Worm (Caenorhabditis elegans) whole organism, L4 larva: ENCODE measurements around the gene srh-21.
"Not testable (repeated sequence)": the region's sequence is repeated elsewhere in the genome, so short reads cannot be mapped to it uniquely, and the experiment has no call there.

Experiments used
- F26F4.8 ChIP-seq: fragments of 200-800 bp; sonication (Bioruptor generic); conservative IDR thresholded peaks from 2 replicates; pipeline ENCODE4 v1.3.6; 2022; ENCODE audit warnings: missing genetic modification characterization, missing compliant biosample characterization
- F49E8.2 ChIP-seq: sonication (generic microtip); optimal IDR thresholded peaks from 2 replicates; lab custom pipeline; 2016; ENCODE audit warnings: missing compliant biosample characterization, mild to moderate bottlenecking, missing genetic modification characterization, borderline replicate concordance
- R02D3.7 ChIP-seq: fragments of 150-350 bp; sonication (generic microtip); optimal IDR thresholded peaks from 3 replicates; lab custom pipeline; 2014; ENCODE audit warnings: missing biosample characterization, missing genetic modification characterization
- ZK546.5 ChIP-seq, 2 experiments: sonication (generic microtip); optimal IDR thresholded peaks; 2 replicates each; lab custom pipeline; 2017; ENCODE audit warnings: missing biosample characterization in 2 of 2, missing genetic modification characterization in 2 of 2
- aha-1 ChIP-seq: fragments of 150-350 bp; peaks from one replicate; lab custom pipeline; 2014; ENCODE audit warnings: missing biosample characterization, missing genetic modification characterization
- ama-1 ChIP-seq: fragments of 150-350 bp; optimal IDR thresholded peaks from 2 replicates; lab custom pipeline; 2014; ENCODE audit warnings: inconsistent platforms, mixed read lengths
- arid-1 ChIP-seq: fragments of 200-800 bp; sonication (Bioruptor generic); conservative IDR thresholded peaks from 2 replicates; pipeline ENCODE4 v1.3.6; 2022; ENCODE audit warnings: missing genetic modification reagents, missing genetic modification characterization, missing compliant biosample characterization
- attf-4 ChIP-seq: sonication (generic microtip); optimal IDR thresholded peaks from 3 replicates; lab custom pipeline; 2017; ENCODE audit warnings: missing biosample characterization, missing genetic modification characterization
- ceh-28 ChIP-seq: fragments of 150-350 bp; optimal IDR thresholded peaks from 2 replicates; lab custom pipeline; 2014; ENCODE audit warnings: missing biosample characterization, missing genetic modification reagents, missing genetic modification characterization
- daf-16 ChIP-seq, 3 experiments: sonication (generic microtip); optimal IDR thresholded peaks; 2 replicates each; lab custom pipeline; 2016 to 2017; ENCODE audit warnings: missing genetic modification characterization in 3 of 3, missing genetic modification reagents in 3 of 3, mild to moderate bottlenecking in 2 of 3, missing compliant biosample characterization in 2 of 3, missing biosample characterization in 1 of 3, moderate library complexity in 1 of 3
- dmd-6 ChIP-seq: fragments of 200-800 bp; sonication (Bioruptor generic); IDR thresholded peaks from 2 replicates; pipeline ENCODE4 v1.3.6; 2022; ENCODE audit warnings: missing genetic modification reagents, missing genetic modification characterization, missing compliant biosample characterization
- dmd-8 ChIP-seq: fragments of 200-800 bp; sonication (Bioruptor generic); IDR thresholded peaks from 2 replicates; pipeline ENCODE4 v1.3.6; 2022; ENCODE audit warnings: missing genetic modification characterization, missing compliant biosample characterization
- duxl-1 ChIP-seq: sonication (generic microtip); optimal IDR thresholded peaks from 2 replicates; lab custom pipeline; 2016; ENCODE audit warnings: mild to moderate bottlenecking, missing genetic modification characterization, moderate library complexity, missing compliant biosample characterization; ENCODE audit not compliant: poor library complexity
- dve-1 ChIP-seq: sonication (generic microtip); optimal IDR thresholded peaks from 2 replicates; lab custom pipeline; 2017; ENCODE audit warnings: antibody characterized with exemption, mild to moderate bottlenecking, missing genetic modification characterization, missing compliant biosample characterization; ENCODE audit not compliant: insufficient read depth
- egl-27 ChIP-seq: sonication (generic microtip); optimal IDR thresholded peaks from 3 replicates; lab custom pipeline; 2017; ENCODE audit warnings: missing biosample characterization, missing genetic modification reagents, missing genetic modification characterization
- fos-1 ChIP-seq: fragments of 150-350 bp; optimal IDR thresholded peaks from 2 replicates; lab custom pipeline; 2014; ENCODE audit warnings: missing biosample characterization, missing genetic modification characterization
- gei-8 ChIP-seq: fragments of 200-800 bp; sonication (Bioruptor generic); optimal IDR thresholded peaks from 2 replicates; lab custom pipeline; 2018; ENCODE audit warnings: mild to moderate bottlenecking, missing genetic modification characterization, missing compliant biosample characterization
- hmg-1.1 ChIP-seq: fragments of 200-800 bp; sonication (Bioruptor generic); IDR thresholded peaks from 2 replicates; pipeline ENCODE4 v1.3.6; 2022; ENCODE audit warnings: missing genetic modification reagents, missing genetic modification characterization, missing compliant biosample characterization
- lin-15B ChIP-seq: fragments of 150-350 bp; sonication (generic microtip); optimal IDR thresholded peaks from 3 replicates; lab custom pipeline; 2014; ENCODE audit warnings: missing biosample characterization, missing genetic modification characterization
- lin-39 ChIP-seq: fragments of 150-350 bp; optimal IDR thresholded peaks from 2 replicates; lab custom pipeline; 2014; ENCODE audit warnings: missing biosample characterization, missing genetic modification reagents, missing genetic modification characterization
- madf-5 ChIP-seq, 2 experiments: fragments of 200-800 bp; sonication (Bioruptor generic); IDR thresholded peaks; 2 replicates each; pipeline ENCODE4 v1.3.6; 2022; ENCODE audit warnings: missing compliant biosample characterization in 2 of 2, missing genetic modification characterization in 2 of 2
- madf-9 ChIP-seq: fragments of 200-800 bp; sonication (Bioruptor generic); conservative IDR thresholded peaks from 2 replicates; pipeline ENCODE4 v1.3.6; 2022; ENCODE audit warnings: missing genetic modification reagents, missing genetic modification characterization, missing compliant biosample characterization
- mdl-1 ChIP-seq, 2 experiments: fragments of 150-350 bp in 1 of 2; sonication (generic microtip) in 1 of 2; optimal IDR thresholded peaks; 2 replicates each; lab custom pipeline; 2014 to 2017; ENCODE audit warnings: missing biosample characterization in 2 of 2, missing genetic modification characterization in 2 of 2
- mxl-2 ChIP-seq: fragments of 200-800 bp; sonication (Bioruptor generic); conservative IDR thresholded peaks from 2 replicates; pipeline ENCODE4 v1.3.6; 2022; ENCODE audit warnings: missing genetic modification reagents, missing genetic modification characterization, missing compliant biosample characterization
- mxl-3 ChIP-seq: fragments of 200-800 bp; sonication (Bioruptor generic); optimal IDR thresholded peaks from 2 replicates; lab custom pipeline; 2018; ENCODE audit warnings: mild to moderate bottlenecking, missing genetic modification characterization, missing compliant biosample characterization
- nhr-28 ChIP-seq: fragments of 150-350 bp; optimal IDR thresholded peaks from 2 replicates; lab custom pipeline; 2014; ENCODE audit warnings: missing biosample characterization, missing genetic modification characterization
- nhr-77 ChIP-seq: fragments of 150-350 bp; optimal IDR thresholded peaks from 2 replicates; lab custom pipeline; 2014; ENCODE audit warnings: missing biosample characterization, missing genetic modification characterization
- pha-4 ChIP-seq, 2 experiments: fragments of 150-350 bp in 1 of 2; fragments of 200-800 bp in 1 of 2; sonication (Bioruptor generic) in 1 of 2; IDR thresholded peaks in 1 of 2; optimal IDR thresholded peaks in 1 of 2; 2 replicates each; pipeline versions ENCODE4 v1.3.6 to Lab custom; 2014 to 2022; ENCODE audit warnings: missing genetic modification characterization in 2 of 2, missing genetic modification reagents in 2 of 2, missing biosample characterization in 1 of 2, missing compliant biosample characterization in 1 of 2
- pqm-1 ChIP-seq: sonication (generic microtip); optimal IDR thresholded peaks from 2 replicates; lab custom pipeline; 2017; ENCODE audit warnings: missing biosample characterization, missing genetic modification characterization
- set-16 ChIP-seq: fragments of 200-800 bp; sonication (Bioruptor generic); IDR thresholded peaks from 2 replicates; pipeline ENCODE4 v1.3.6; 2022; ENCODE audit warnings: missing genetic modification reagents, missing genetic modification characterization, missing compliant biosample characterization
- skn-1 ChIP-seq: fragments of 150-350 bp; optimal IDR thresholded peaks from 2 replicates; lab custom pipeline; 2014; ENCODE audit warnings: missing biosample characterization, missing genetic modification characterization
- unc-130 ChIP-seq: sonication (generic microtip); optimal IDR thresholded peaks from 2 replicates; lab custom pipeline; 2016; ENCODE audit warnings: missing genetic modification reagents, missing genetic modification characterization, missing compliant biosample characterization
- unc-62 ChIP-seq, 3 experiments: fragments of 150-350 bp in 1 of 3; sonication (generic microtip); optimal IDR thresholded peaks in 2 of 3; peaks in 1 of 3; 1 replicate in 1 of 3; 2 replicates in 2 of 3; lab custom pipeline; 2014 to 2017; ENCODE audit warnings: missing biosample characterization in 3 of 3, missing genetic modification characterization in 3 of 3, missing genetic modification reagents in 3 of 3, missing genotype in 1 of 3
- vab-7 ChIP-seq: fragments of 200-800 bp; sonication (Bioruptor generic); IDR thresholded peaks from 2 replicates; pipeline ENCODE4 v1.3.6; 2022; ENCODE audit warnings: missing genetic modification reagents, missing genetic modification characterization, missing compliant biosample characterization
- zfp-2 ChIP-seq: sonication (generic microtip); optimal IDR thresholded peaks from 2 replicates; lab custom pipeline; 2016; ENCODE audit warnings: mild to moderate bottlenecking, missing genetic modification characterization, missing compliant biosample characterization
- zip-2 ChIP-seq: fragments of 150-350 bp; optimal IDR thresholded peaks from 2 replicates; lab custom pipeline; 2014; ENCODE audit warnings: missing biosample characterization, missing genetic modification characterization
- ztf-11 ChIP-seq: fragments of 150-350 bp; optimal IDR thresholded peaks from 2 replicates; lab custom pipeline; 2014; ENCODE audit warnings: missing biosample characterization, missing genetic modification characterization

srh-21 gene

DNA sequence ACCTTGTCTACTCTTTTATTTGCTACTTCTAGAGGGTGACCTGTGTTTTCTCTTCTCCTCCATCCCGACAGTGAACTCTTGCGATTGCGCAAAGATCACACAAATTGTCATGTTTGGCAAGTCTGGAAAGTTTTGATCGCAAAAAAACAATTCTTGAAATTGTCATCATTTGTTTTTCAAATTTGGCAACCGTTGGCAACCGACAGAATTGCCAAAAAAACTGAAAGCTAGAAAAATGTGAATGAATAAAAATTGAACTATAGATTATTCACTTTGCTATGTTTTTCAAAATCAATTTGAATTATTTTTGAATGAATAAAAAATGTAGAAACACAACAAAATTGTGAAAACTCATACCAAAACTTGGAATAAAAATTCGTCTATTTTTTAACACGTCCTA is 31.5 kb upstream of the srh-21 start, which contains the start of gene ugt-11:
ugt-11 (minus strand) TSS at position 101 of the 400 bp plus-strand sequence.
- TF ChIP-seq skn-1 (tag; lab: Kevin White, UChicago) (no peak), ama-1 (lab: Kevin White, UChicago) (no peak), dmd-8 (GFP tag; lab: Robert Waterston, UW) (no peak), aha-1 (peak; percentile 21)

DNA sequence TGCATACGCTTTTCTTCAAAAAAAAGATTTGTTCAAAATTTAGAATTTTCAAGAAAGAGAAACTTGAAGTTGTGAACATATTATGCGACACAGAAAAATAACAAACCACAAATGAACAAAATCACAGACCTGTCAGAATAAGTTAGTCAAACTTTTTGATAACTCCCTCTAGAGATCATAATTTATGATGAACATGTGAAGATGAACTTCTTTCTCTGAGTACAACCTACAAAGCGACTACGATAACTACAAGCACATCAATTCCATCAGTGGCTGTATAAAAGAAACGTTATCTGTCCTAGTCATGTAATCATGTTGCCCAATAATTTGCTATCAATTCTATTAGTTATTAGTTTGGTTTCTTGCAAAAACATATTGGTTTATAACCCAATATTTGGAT is 30.7 kb upstream of the srh-21 start, which contains the start of gene ugt-9:
ugt-9 (plus strand) TSS at position 305 of the 400 bp plus-strand sequence.
- TF ChIP-seq daf-16 (GFP tag; optimal IDR thresholded peaks at IDR 0.05; lab: Kevin White, UChicago), result no peak
- peak; percentile 17 for TF ChIP-seq daf-16 (tag; optimal IDR thresholded peaks at IDR 0.05; lab: Kevin White, UChicago)
- TF ChIP-seq gei-8, result no peak
- peak in 1 of 2 experiments; percentile 84 for TF ChIP-seq unc-62 (GFP tag; optimal IDR thresholded peaks at IDR 0.05 in 1 of 2; lab: Kevin White, UChicago)
- no peak for TF ChIP-seq unc-62 (tag; optimal IDR thresholded peaks at IDR 0.05; lab: Kevin White, UChicago)
- no peak for TF ChIP-seq madf-9 (GFP tag; lab: Robert Waterston, UW)
- peak; percentile 53 for TF ChIP-seq nhr-77
- TF ChIP-seq fos-1 (tag; lab: Kevin White, UChicago), result no peak
- peak; percentile 99 for TF ChIP-seq nhr-28 (tag; lab: Kevin White, UChicago)
- TF ChIP-seq pha-4 (GFP tag; IDR thresholded peaks at IDR 0.05; lab: Robert Waterston, UW), result no peak
- TF ChIP-seq pha-4 (tag; optimal IDR thresholded peaks at IDR 0.05; lab: Kevin White, UChicago), result no peak
- no peak for TF ChIP-seq R02D3.7 (tag; lab: Kevin White, UChicago)
- TF ChIP-seq, all 104 proteins: peak for 4

DNA sequence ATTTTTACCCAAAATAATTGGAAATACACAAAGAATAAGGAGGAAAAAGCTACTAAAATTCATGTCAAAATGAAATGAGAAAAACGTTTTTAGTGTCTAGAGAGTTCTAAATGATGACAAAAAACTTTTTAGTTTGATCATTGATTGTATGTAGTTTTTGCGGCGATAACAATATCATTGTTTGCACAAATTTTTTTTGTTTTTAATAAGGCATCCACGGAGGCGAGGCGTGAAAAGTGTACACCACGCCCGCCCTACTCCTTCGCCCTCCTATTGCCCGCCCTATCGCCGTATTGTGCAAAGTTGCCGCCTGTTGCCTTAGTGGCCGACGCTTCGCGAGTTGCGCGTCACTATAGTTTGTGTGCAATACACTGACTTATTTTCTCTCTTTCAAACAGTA is 26.5 kb upstream of the srh-21 start, which contains the start of gene ugt-10:
ugt-10 (minus strand) TSS at position 101 of the 400 bp plus-strand sequence.
- TF ChIP-seq unc-62 (GFP tag; optimal IDR thresholded peaks at IDR 0.05 in 1 of 2; lab: Kevin White, UChicago), result peak in 1 of 2 experiments; percentile 75
- not testable (repeated sequence) for TF ChIP-seq unc-62 (tag; optimal IDR thresholded peaks at IDR 0.05; lab: Kevin White, UChicago)
- TF ChIP-seq, all 104 proteins: peak for 1; not testable (repeated sequence) for 103

DNA sequence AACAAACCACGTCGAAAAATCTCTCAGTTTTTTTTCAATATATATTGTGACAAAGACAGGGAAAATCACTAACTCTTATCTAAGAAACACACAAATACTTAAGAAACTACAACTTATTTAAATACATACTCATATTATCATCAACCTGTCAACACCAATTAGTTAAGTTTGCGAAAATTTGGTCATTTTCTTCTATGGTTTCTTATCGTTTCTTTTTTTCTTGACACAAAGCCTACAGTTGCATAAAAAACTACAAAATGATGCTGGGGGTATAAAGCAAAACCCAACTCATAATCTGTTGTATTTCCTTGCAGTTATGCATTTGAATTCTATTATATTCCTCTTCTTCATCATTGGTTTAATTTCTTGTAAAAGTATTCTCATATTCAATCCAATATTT is 25.4 kb upstream of the srh-21 start, which contains the start of gene ugt-67:
ugt-67 (plus strand) TSS at position 301 of the 400 bp plus-strand sequence.
- TF ChIP-seq unc-130 (GFP tag; lab: Kevin White, UChicago) (no peak), set-16 (GFP tag; lab: Robert Waterston, UW) (no peak), attf-4 (no peak), nhr-28 (tag; lab: Kevin White, UChicago) (peak; percentile 7), ztf-11 (tag; lab: Kevin White, UChicago) (no peak), ceh-28 (tag; lab: Kevin White, UChicago) (no peak)

DNA sequence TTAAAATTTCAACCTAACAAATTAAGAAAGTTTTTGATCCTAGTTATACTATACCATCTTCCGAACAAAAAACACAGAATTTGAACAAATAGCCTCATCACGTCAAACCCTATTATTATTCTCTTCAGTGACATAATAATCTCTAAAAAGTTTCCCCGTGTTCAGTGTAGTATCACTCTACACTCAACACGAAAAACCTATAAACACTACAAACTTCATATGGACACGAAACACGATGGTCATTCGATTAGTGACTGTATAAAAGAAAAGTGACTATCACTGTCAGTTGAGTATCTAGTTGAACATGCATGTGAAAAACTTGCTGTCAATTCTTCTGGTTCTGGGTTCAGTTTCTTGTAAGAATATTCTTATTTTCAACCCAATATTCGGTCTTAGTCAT is 22.8 kb upstream of the srh-21 start, which contains the start of gene ugt-8:
ugt-8 (plus strand) TSS at position 235 of the 400 bp plus-strand sequence.
- no peak for TF ChIP-seq arid-1 (GFP tag; lab: Robert Waterston, UW)
- TF ChIP-seq nhr-28 (tag; lab: Kevin White, UChicago), result peak; percentile 100
- TF ChIP-seq madf-5 (GFP tag; IDR thresholded peaks at IDR 0.05; lab: Robert Waterston, UW), result no peak
- TF ChIP-seq mdl-1 (tag; optimal IDR thresholded peaks at IDR 0.05; lab: Kevin White, UChicago), result peak in 1 of 2 experiments; percentile 0
- no peak for TF ChIP-seq dmd-6
- TF ChIP-seq ZK546.5 (tag; optimal IDR thresholded peaks at IDR 0.05; lab: Kevin White, UChicago), result no peak
- no peak for TF ChIP-seq egl-27 (tag; lab: Kevin White, UChicago)

DNA sequence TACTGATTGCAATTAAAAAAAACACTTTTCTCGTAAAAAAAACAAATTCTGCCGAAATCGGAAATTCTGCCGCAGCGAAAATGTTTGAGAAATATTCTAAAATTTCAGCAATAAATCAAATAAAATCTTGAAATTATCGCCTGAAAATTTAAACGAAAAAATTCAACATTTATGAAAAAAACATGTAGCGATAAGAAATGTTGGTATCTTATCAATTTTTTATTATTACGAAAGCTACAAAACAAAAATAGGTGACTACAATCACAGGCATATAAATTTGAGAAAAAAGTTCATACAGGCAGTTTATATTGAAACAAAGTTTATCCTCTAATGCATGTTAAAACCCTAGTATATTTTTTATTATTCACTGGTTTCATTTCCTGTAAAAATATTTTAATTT is 20.5 kb upstream of the srh-21 start, which contains the start of gene ugt-14:
ugt-14 (plus strand) TSS at position 301 of the 400 bp plus-strand sequence.
- TF ChIP-seq skn-1 (tag; lab: Kevin White, UChicago), result no peak
- TF ChIP-seq nhr-28 (tag; lab: Kevin White, UChicago), result peak; percentile 88
- TF ChIP-seq, all 104 proteins: peak for 1

DNA sequence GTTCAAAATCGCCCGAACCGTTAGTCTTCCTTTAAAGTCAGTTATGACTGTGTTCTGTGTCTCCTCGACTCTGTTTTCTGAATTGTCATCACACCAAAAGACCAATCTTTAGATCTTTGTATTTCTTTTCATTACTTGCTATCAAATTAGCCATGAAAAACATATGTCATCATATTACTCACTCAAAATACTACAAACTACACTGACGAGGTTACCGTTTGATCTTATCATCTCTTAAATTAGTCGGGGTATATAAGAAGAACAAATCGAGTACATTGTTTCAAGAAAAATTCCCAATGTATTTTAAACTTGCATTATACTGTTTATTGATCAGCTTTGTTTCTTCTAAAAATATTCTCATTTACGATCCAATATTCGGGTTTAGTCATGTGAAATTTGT is 17.9 kb upstream of the srh-21 start, which contains the start of gene ugt-13:
ugt-13 (plus strand) TSS at position 294 of the 400 bp plus-strand sequence.
- TF ChIP-seq zip-2 (tag; lab: Kevin White, UChicago) (no peak), dve-1 (tag; lab: Kevin White, UChicago) (no peak), lin-15B (tag; lab: Kevin White, UChicago) (no peak), pqm-1 (no peak), vab-7 (GFP tag; lab: Robert Waterston, UW) (no peak), dmd-8 (GFP tag; lab: Robert Waterston, UW) (no peak), mxl-3 (GFP tag; lab: Kevin White, UChicago) (no peak), aha-1 (peak; percentile 73), mxl-2 (GFP tag; lab: Robert Waterston, UW) (no peak), F26F4.8 (GFP tag; lab: Robert Waterston, UW) (no peak), zfp-2 (tag; lab: Kevin White, UChicago) (no peak), hmg-1.1 (GFP tag; lab: Robert Waterston, UW) (no peak), F49E8.2 (tag; lab: Kevin White, UChicago) (no peak), lin-39 (no peak), arid-1 (GFP tag; lab: Robert Waterston, UW) (no peak), duxl-1 (no peak)
